Worm (Caenorhabditis elegans): ENCODE measurements around the gene npr-12.

The npr-12 gene

DNA sequence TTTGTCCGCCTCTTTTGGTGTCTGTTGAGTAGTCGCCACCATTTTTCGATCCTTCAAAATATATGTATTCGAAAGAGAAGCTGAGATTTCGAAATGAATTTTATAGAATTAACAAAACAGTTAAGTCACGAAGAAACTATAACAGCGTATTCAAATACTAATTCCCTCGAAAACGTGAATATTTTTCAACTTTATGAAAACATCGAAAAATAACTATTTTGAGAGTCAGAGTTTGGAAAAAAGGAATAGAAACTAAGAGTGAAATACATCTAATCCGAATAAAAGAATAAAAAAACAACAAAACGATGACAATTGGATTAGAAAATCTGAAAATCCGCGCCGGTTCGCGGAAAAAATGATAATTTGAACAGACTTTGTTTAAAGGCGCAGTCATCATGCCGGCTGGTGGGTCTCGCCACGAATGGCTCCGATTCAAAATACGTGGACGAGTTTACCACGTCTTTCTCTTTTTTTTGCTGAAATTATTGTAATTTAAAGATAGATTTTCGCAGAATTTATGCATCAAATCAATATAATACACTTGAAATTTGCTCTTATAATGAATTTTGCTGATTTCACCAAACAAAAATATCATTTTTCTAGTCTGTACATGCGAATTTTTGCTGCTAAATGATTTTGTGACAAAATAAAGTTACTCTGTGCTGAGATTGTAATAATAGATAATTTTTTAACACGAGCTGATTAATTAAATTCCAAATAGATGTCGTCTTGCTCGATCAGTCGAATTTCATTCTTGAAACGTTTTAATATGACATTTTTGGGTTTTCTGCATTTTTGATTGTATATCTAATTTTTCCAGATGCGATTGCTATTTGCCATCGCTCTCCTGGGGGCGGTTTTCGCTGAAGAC lies 27.4 kb downstream of the npr-12 start, which contains the start of the genes rpn-1 and ribo-1 (continued):
- TF ChIP-seq ceh-44 (GFP tag; IDR thresholded peaks at IDR 0.05) (no peak), dmd-8 (GFP tag; IDR thresholded peaks at IDR 0.05) (no peak)

- TF ChIP-seq dmd-9 (GFP tag; IDR thresholded peaks at IDR 0.05) (no peak), set-16 (GFP tag; IDR thresholded peaks at IDR 0.05) (peak; percentile 97), ctbp-1 (GFP tag; IDR thresholded peaks at IDR 0.05) (0 out of 2 replicates have a peak, but pooled peaks have one; percentile 11), pha-4 (GFP tag; IDR thresholded peaks at IDR 0.05) (peak; percentile 17; the same call in 1 of the 2 replicates), pha-4 (tag; optimal IDR thresholded peaks at IDR 0.05) (no peak), unc-130 (GFP tag; optimal IDR thresholded peaks at IDR 0.05) (no peak), egl-43 (GFP tag; IDR thresholded peaks at IDR 0.05) (no peak), ceh-62 (tag; optimal IDR thresholded peaks at IDR 0.05) (no peak)
These were observed 30.0 kb downstream of the npr-12 start for ce11 chrIV:6907487-6907886.

DNA sequence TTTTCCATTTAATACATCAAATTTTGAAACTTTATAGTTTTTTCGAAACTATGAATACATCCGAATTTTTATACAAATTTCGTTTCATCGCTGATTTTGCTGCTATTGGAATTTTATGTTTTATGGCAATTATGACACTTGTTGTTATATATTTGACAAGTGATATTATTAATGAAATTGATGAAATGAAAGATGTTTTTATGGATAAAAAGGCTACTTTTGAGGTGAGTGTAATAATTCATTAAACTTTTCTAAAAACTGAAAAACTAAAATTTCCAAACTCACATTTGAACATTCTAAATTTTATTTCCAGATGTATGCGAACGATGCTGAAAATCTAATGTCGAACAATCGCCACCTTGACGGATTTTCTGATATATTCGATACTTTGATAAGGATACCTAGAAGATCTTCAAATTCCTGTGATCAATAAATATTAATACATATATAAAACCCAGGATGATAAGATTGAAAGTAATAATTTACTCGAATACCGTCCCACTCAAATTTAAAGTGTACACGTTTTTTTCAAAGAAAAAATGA lies 31.4 kb downstream of the npr-12 start, which contains the start of the genes T22D1.17 and T22D1.8:
TSS of gene T22D1.17 (plus strand) at position 51 of the 543 bp plus-strand sequence.
TSS of gene T22D1.8 (minus strand) at position 402 of the 543 bp plus-strand sequence.
- TF ChIP-seq F37D6.2 (tag; optimal IDR thresholded peaks at IDR 0.05): no peak
- TF ChIP-seq nhr-111 (GFP tag; optimal IDR thresholded peaks at IDR 0.05): peak; percentile 10
- no peak for TF ChIP-seq lir-3 (tag; optimal IDR thresholded peaks at IDR 0.05)
- peak; percentile 48; the same call in 1 of the 2 replicates for TF ChIP-seq snpc-1.2 (GFP tag; IDR thresholded peaks at IDR 0.05)
- peak; percentile 69 for TF ChIP-seq aly-2 (tag; optimal IDR thresholded peaks at IDR 0.05)
- peak; percentile 8 for TF ChIP-seq nhr-102 (tag; optimal IDR thresholded peaks at IDR 0.05)
- no peak for TF ChIP-seq nhr-76 (tag; optimal IDR thresholded peaks at IDR 0.05)
- TF ChIP-seq lin-1 (GFP tag; IDR thresholded peaks at IDR 0.05): no peak
- no peak for TF ChIP-seq daf-16 (GFP tag; optimal IDR thresholded peaks at IDR 0.05)
- peak; percentile 24 for TF ChIP-seq daf-16 (tag; optimal IDR thresholded peaks at IDR 0.05)
- TF ChIP-seq fkh-10 (GFP tag; optimal IDR thresholded peaks at IDR 0.05): no peak
- peak; percentile 55 for TF ChIP-seq lin-38 (GFP tag; IDR thresholded peaks at IDR 0.05)
- no peak for TF ChIP-seq nhr-10 (tag; optimal IDR thresholded peaks at IDR 0.05)
- TF ChIP-seq rbr-2 (tag; optimal IDR thresholded peaks at IDR 0.05): no peak
- no peak for TF ChIP-seq dmd-9 (GFP tag; IDR thresholded peaks at IDR 0.05)
- no peak for TF ChIP-seq zip-2 (tag; optimal IDR thresholded peaks at IDR 0.05)
- peak; percentile 30 for TF ChIP-seq F49E8.2 (tag; optimal IDR thresholded peaks at IDR 0.05; ENCODE audit: borderline replicate concordance)
- TF ChIP-seq lim-7 (GFP tag; IDR thresholded peaks at IDR 0.05): no peak
- TF ChIP-seq ceh-62 (tag; optimal IDR thresholded peaks at IDR 0.05): no peak
- no peak for TF ChIP-seq unc-62 (GFP tag; optimal IDR thresholded peaks at IDR 0.05 in 1 of 2)
- TF ChIP-seq unc-62 (tag; optimal IDR thresholded peaks at IDR 0.05): no peak
- TF ChIP-seq F10B5.3 (tag; optimal IDR thresholded peaks at IDR 0.05): peak; percentile 17
- no peak for TF ChIP-seq madf-9 (GFP tag; conservative IDR thresholded peaks at IDR 0.05)
- no peak for TF ChIP-seq ceh-82 (tag; optimal IDR thresholded peaks at IDR 0.05)
- peak; percentile 10 for TF ChIP-seq ama-1 (optimal IDR thresholded peaks at IDR 0.05)
- no peak for TF ChIP-seq nhr-11 (tag; optimal IDR thresholded peaks at IDR 0.05)
- no peak for TF ChIP-seq zip-11 (GFP tag; IDR thresholded peaks at IDR 0.05)
- TF ChIP-seq mes-2 (tag; optimal IDR thresholded peaks at IDR 0.05; ENCODE audit: poor library complexity, severe bottlenecking): no peak
- TF ChIP-seq ceh-32 (tag; optimal IDR thresholded peaks at IDR 0.05; ENCODE audit: poor library complexity): no peak
- TF ChIP-seq arid-1 (GFP tag; conservative IDR thresholded peaks at IDR 0.05): peak; percentile 47; the same call in 1 of the 2 replicates
